Worm (Caenorhabditis elegans): ENCODE measurements around the gene nmur-3.

The nmur-3 gene

DNA sequence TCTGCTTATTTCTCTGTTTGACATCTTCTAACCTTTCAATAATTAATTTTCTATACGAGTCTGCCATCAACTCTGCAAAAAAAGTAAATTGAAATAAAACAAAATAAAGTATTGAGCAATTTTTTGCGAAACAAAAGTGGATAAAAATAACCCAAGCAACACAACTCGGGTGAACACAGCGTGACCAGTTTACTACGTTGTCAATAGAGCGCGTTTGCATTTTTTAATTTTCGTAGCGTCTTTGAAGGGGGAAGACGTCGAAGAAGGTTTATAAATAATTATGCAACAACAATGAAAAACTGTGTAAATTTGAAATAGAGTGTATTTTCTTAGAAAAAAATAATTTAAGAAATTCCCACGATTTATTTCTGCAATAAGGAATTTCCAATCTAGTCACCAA lies 3.9 kb upstream of the nmur-3 start, which contains the start of gene atg-16.1 (continued):
- TF ChIP-seq nhr-90 (tag; optimal IDR thresholded peaks at IDR 0.05; ENCODE audit: poor library complexity) (peak; percentile 37), sox-4 (tag; optimal IDR thresholded peaks at IDR 0.05) (peak; percentile 7), ztf-4 (tag; optimal IDR thresholded peaks at IDR 0.05) (no peak), ceh-90 (tag; optimal IDR thresholded peaks at IDR 0.05) (no peak), nhr-76 (tag; optimal IDR thresholded peaks at IDR 0.05) (no peak), nhr-11 (tag; optimal IDR thresholded peaks at IDR 0.05) (no peak), lir-3 (tag; optimal IDR thresholded peaks at IDR 0.05; ENCODE audit: poor library complexity) (no peak), lin-14 (GFP tag; optimal IDR thresholded peaks at IDR 0.05) (peak; percentile 87), lin-15B (tag; optimal IDR thresholded peaks at IDR 0.05) (peak; percentile 27), fkh-10 (GFP tag; optimal IDR thresholded peaks at IDR 0.05) (no peak), aly-2 (tag; optimal IDR thresholded peaks at IDR 0.05) (no peak), nhr-12 (tag; optimal IDR thresholded peaks at IDR 0.05) (no peak), zag-1 (tag; optimal IDR thresholded peaks at IDR 0.05) (no peak), ceh-63 (GFP tag; optimal IDR thresholded peaks at IDR 0.05) (no peak), egl-27 (tag; optimal IDR thresholded peaks at IDR 0.05) (no peak), ama-1 (optimal IDR thresholded peaks at IDR 0.05) (no peak), fkh-4 (tag; optimal IDR thresholded peaks at IDR 0.05; ENCODE audit: borderline replicate concordance) (no peak), fkh-8 (tag; optimal IDR thresholded peaks at IDR 0.05) (peak; percentile 41), Y116A8C.19 (tag; optimal IDR thresholded peaks at IDR 0.05; ENCODE audit: borderline replicate concordance) (no peak), C16A3.4 (tag; optimal IDR thresholded peaks at IDR 0.05) (peak; percentile 69), sup-37 (GFP tag; optimal IDR thresholded peaks at IDR 0.05) (no peak), snpc-4 (tag; optimal IDR thresholded peaks at IDR 0.05) (no peak), mef-2 (tag; optimal IDR thresholded peaks at IDR 0.05) (no peak), unc-130 (tag; optimal IDR thresholded peaks at IDR 0.05) (peak; percentile 56), nhr-85 (tag) (no peak), nhr-237 (tag; optimal IDR thresholded peaks at IDR 0.05) (no peak), grh-1 (GFP tag; IDR thresholded peaks at IDR 0.05) (no peak), ces-1 (GFP tag; optimal IDR thresholded peaks at IDR 0.05) (no peak), egl-13 (tag; optimal IDR thresholded peaks at IDR 0.05) (no peak), zip-4 (GFP tag; optimal IDR thresholded peaks at IDR 0.05) (no peak), lin-13 (GFP tag; optimal IDR thresholded peaks at IDR 0.05) (peak; percentile 36), vab-15 (tag; optimal IDR thresholded peaks at IDR 0.05) (no peak)

DNA sequence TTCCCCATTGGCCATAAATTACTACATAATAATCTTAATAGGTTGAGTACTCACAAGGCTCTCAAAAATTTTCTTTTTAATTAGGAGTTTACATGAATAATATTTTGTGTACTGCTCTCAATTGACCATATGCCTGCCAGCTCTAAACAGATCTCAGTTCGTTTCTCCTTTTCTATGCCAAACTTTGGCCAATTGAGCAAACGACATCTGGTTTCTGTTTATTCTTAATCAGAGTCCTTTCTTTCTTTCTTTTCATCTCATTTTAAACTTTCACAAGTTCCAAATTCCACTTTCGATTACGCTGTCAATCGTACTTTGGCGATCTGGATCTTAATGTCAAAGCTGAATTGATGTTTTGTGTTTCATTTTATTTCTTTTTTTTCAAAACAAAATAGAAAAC lies 2.0 kb upstream of the nmur-3 start:
- no peak for TF ChIP-seq unc-98 (GFP tag; IDR thresholded peaks at IDR 0.05)
- TF ChIP-seq lin-35 (GFP tag; optimal IDR thresholded peaks at IDR 0.05) = no peak
- peak; percentile 86 for TF ChIP-seq dsc-1 (tag; optimal IDR thresholded peaks at IDR 0.05)
- peak; percentile 59 for TF ChIP-seq fkh-4 (tag; optimal IDR thresholded peaks at IDR 0.05; ENCODE audit: borderline replicate concordance)

DNA sequence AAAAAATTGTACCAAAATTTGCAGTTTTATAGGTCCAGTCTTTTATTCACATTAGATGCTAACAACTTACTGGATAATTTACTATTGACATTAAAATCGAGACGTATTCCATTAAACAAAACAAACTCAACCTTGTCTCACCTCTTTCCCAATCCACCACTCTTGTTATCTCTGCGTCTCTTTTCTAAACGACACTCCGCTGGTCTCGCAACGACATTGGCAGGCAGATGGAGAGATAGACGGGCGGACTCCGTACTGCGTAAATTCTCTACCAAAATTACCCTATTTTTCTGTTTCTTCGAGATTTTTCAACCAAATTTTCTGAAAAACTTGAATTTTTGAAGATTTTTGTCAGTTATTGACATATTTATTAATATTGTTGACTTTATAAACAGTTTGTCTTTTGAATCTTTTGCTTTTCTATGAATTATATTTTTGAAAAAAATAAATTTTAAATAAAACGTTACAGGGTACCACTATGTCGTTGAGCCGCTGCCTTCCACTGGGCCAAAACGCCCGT lies 3.0 kb downstream of the nmur-3 start, which contains the start of gene asb-2:
Gene asb-2 (plus strand): TSS at position 470 of the 520 bp plus-strand sequence.
- TF ChIP-seq dsc-1 (tag; optimal IDR thresholded peaks at IDR 0.05) (peak; percentile 79), aha-1 (tag; optimal IDR thresholded peaks at IDR 0.05) (no peak), ces-1 (GFP tag; optimal IDR thresholded peaks at IDR 0.05) (no peak), hpl-2 (GFP tag; optimal IDR thresholded peaks at IDR 0.05) (peak; percentile 45), tlp-1 (tag; optimal IDR thresholded peaks at IDR 0.05) (no peak), fos-1 (tag; optimal IDR thresholded peaks at IDR 0.05) (peak; percentile 90), egl-13 (tag; optimal IDR thresholded peaks at IDR 0.05) (peak; percentile 58), unc-130 (tag; optimal IDR thresholded peaks at IDR 0.05) (peak; percentile 88), nhr-19 (GFP tag; conservative IDR thresholded peaks at IDR 0.05) (peak; percentile 86), nhr-84 (tag; optimal IDR thresholded peaks at IDR 0.05) (no peak), blmp-1 (tag; optimal IDR thresholded peaks at IDR 0.05) (no peak), dpl-1 (GFP tag; optimal IDR thresholded peaks at IDR 0.05) (peak; percentile 69 to 79 (median 78)), ama-1 (optimal IDR thresholded peaks at IDR 0.05) (peak; percentile 40), lin-13 (GFP tag; optimal IDR thresholded peaks at IDR 0.05) (peak; percentile 90), F16B12.6 (tag; optimal IDR thresholded peaks at IDR 0.05) (peak; percentile 56), zag-1 (tag; optimal IDR thresholded peaks at IDR 0.05) (no peak), nhr-11 (tag; optimal IDR thresholded peaks at IDR 0.05) (peak; percentile 67), fkh-4 (tag; optimal IDR thresholded peaks at IDR 0.05; ENCODE audit: borderline replicate concordance) (no peak), C04F5.9 (tag; optimal IDR thresholded peaks at IDR 0.05) (peak; percentile 64), nhr-20 (tag; optimal IDR thresholded peaks at IDR 0.05) (peak; percentile 92), rnt-1 (tag; optimal IDR thresholded peaks at IDR 0.05) (peak; percentile 91), ets-5 (GFP tag; IDR thresholded peaks at IDR 0.05) (no peak), ceh-82 (tag; optimal IDR thresholded peaks at IDR 0.05) (peak; percentile 74 to 93 (median 79)), elt-2 (tag; optimal IDR thresholded peaks at IDR 0.05) (peak; percentile 32)
